Fruit fly (Drosophila melanogaster) whole organism, embryonic: ENCODE results near the gene Tti1.

Experiments used
- Awh ChIP-seq: fragments of 200-800 bp; sonication (Bioruptor generic); IDR thresholded peaks from 2 replicates; pipeline ENCODE4, ENCODE4 v1.3.6; 2022; ENCODE audit warnings: missing biosample characterization, missing genetic modification characterization
- CG10267 ChIP-seq: fragments of 200-800 bp; sonication (Bioruptor generic); optimal IDR thresholded peaks from 2 replicates; lab custom pipeline; 2018; ENCODE audit warnings: missing biosample characterization, mild to moderate bottlenecking, missing genetic modification characterization, moderate library complexity
- CG10462 ChIP-seq: fragments of 200-800 bp; sonication (Bioruptor generic); optimal IDR thresholded peaks from 2 replicates; lab custom pipeline; 2016; ENCODE audit warnings: missing biosample characterization, missing genetic modification characterization
- CG11504 ChIP-seq: fragments of 200-800 bp; sonication (Bioruptor generic); optimal IDR thresholded peaks from 3 replicates; lab custom pipeline; 2019; ENCODE audit warnings: missing biosample characterization, mild to moderate bottlenecking, missing genetic modification characterization, moderate library complexity
- CG11723 ChIP-seq: fragments of 200-800 bp; sonication (Bioruptor generic); optimal IDR thresholded peaks from 2 replicates; lab custom pipeline; 2017; ENCODE audit warnings: missing biosample characterization, mild to moderate bottlenecking, missing genetic modification characterization
- CG12391 ChIP-seq: fragments of 200-800 bp; sonication (Bioruptor generic); optimal IDR thresholded peaks from 3 replicates; lab custom pipeline; 2018; ENCODE audit warnings: missing biosample characterization, mild to moderate bottlenecking, missing genetic modification characterization, moderate library complexity
- CG1529 ChIP-seq: fragments of 200-800 bp; sonication (Bioruptor generic); optimal IDR thresholded peaks from 3 replicates; lab custom pipeline; 2018; ENCODE audit warnings: missing biosample characterization, missing genetic modification characterization
- CG1603 ChIP-seq: fragments of 200-800 bp; sonication (Bioruptor generic); optimal IDR thresholded peaks from 2 replicates; lab custom pipeline; 2019; ENCODE audit warnings: missing biosample characterization, mild to moderate bottlenecking, missing genetic modification characterization, moderate library complexity
- CG1647 ChIP-seq: fragments of 200-800 bp; sonication (Bioruptor generic); optimal IDR thresholded peaks from 3 replicates; lab custom pipeline; 2016; ENCODE audit warnings: missing biosample characterization, missing genetic modification characterization
- CG17359 ChIP-seq: fragments of 200-800 bp; sonication (Bioruptor generic); optimal IDR thresholded peaks from 3 replicates; lab custom pipeline; 2018; ENCODE audit warnings: missing biosample characterization, mild to moderate bottlenecking, missing genetic modification characterization, moderate library complexity
- CG2199 ChIP-seq: fragments of 200-800 bp; sonication (Bioruptor generic); IDR thresholded peaks from 3 replicates; pipeline ENCODE4 v1.3.6; 2022; ENCODE audit warnings: missing biosample characterization, missing genetic modification characterization
- CG4360 ChIP-seq: fragments of 200-800 bp; sonication (Bioruptor generic); IDR thresholded peaks from 2 replicates; pipeline ENCODE4 v1.3.6; 2022; ENCODE audit warnings: missing biosample characterization, missing genetic modification characterization
- CG4854 ChIP-seq: fragments of 200-800 bp; sonication (Bioruptor generic); optimal IDR thresholded peaks from 2 replicates; lab custom pipeline; 2016; ENCODE audit warnings: missing biosample characterization, missing genetic modification characterization, inconsistent platforms
- CG6175 ChIP-seq: fragments of 200-800 bp; sonication (Bioruptor generic); IDR thresholded peaks from 3 replicates; pipeline ENCODE4 v1.3.6; 2022; ENCODE audit warnings: missing biosample characterization, missing genetic modification characterization
- CG7987 ChIP-seq: fragments of 200-800 bp; sonication (Bioruptor generic); optimal IDR thresholded peaks from 2 replicates; lab custom pipeline; 2018; ENCODE audit warnings: missing biosample characterization, mild to moderate bottlenecking, missing genetic modification characterization, moderate library complexity
- CG8765 ChIP-seq: fragments of 200-800 bp; sonication (Bioruptor generic); IDR thresholded peaks from 2 replicates; pipeline ENCODE4 v1.3.6; 2022; ENCODE audit warnings: missing biosample characterization, missing genetic modification characterization
- CkIIα-i1 ChIP-seq: fragments of 200-800 bp; sonication (Bioruptor generic); IDR thresholded peaks from 2 replicates; pipeline ENCODE4 v1.3.6; 2022; ENCODE audit warnings: missing biosample characterization, missing genetic modification characterization
- Dad ChIP-seq: fragments of 200-800 bp; sonication (Bioruptor generic); optimal IDR thresholded peaks from 3 replicates; lab custom pipeline; 2016; ENCODE audit warnings: missing biosample characterization, missing genetic modification characterization
- Deaf1 ChIP-seq: fragments of 200-800 bp; optimal IDR thresholded peaks from 3 replicates; lab custom pipeline; 2019; ENCODE audit warnings: missing biosample characterization, mild to moderate bottlenecking, missing genetic modification characterization, moderate library complexity
- Dll ChIP-seq: fragments of 200-800 bp; sonication (Bioruptor generic); IDR thresholded peaks from 4 replicates; pipeline ENCODE4 v1.3.6; 2022; ENCODE audit warnings: missing biosample characterization, missing genetic modification characterization; ENCODE audit not compliant: partially characterized antibody
- Dp ChIP-seq: fragments of 200-800 bp; sonication (Bioruptor generic); optimal IDR thresholded peaks from 2 replicates; lab custom pipeline; 2018; ENCODE audit warnings: missing biosample characterization, mild to moderate bottlenecking, missing genetic modification characterization, moderate library complexity
- Ets65A ChIP-seq: fragments of 200-800 bp; sonication (Bioruptor generic); peaks from one replicate; lab custom pipeline; 2016; ENCODE audit warnings: missing biosample characterization, missing genetic modification characterization
- Ets97D ChIP-seq: fragments of 200-800 bp; sonication (Bioruptor generic); optimal IDR thresholded peaks from 3 replicates; lab custom pipeline; 2016; ENCODE audit warnings: missing biosample characterization, missing genetic modification characterization
- Fer2 ChIP-seq: fragments of 200-800 bp; sonication (Bioruptor generic); optimal IDR thresholded peaks from 2 replicates; lab custom pipeline; 2018; ENCODE audit warnings: missing biosample characterization, mild to moderate bottlenecking, missing genetic modification characterization, moderate library complexity
- H2.0 ChIP-seq: fragments of 200-800 bp; sonication (Bioruptor generic); IDR thresholded peaks from 2 replicates; pipeline ENCODE4 v1.3.6; 2022; ENCODE audit warnings: missing biosample characterization, missing genetic modification characterization
- Hr3 ChIP-seq: fragments of 200-800 bp; sonication (Bioruptor generic); optimal IDR thresholded peaks from 3 replicates; lab custom pipeline; 2016; ENCODE audit warnings: missing biosample characterization, missing genetic modification characterization
- Hr78 ChIP-seq, 2 experiments: fragments of 200-800 bp in 1 of 2; fragments of >200 bp in 1 of 2; sonication (Bioruptor generic) in 1 of 2; optimal IDR thresholded peaks; 2 replicates each; lab custom pipeline; 2017 to 2019; ENCODE audit warnings: missing biosample characterization in 2 of 2, missing genetic modification characterization in 2 of 2, mild to moderate bottlenecking in 1 of 2, moderate library complexity in 1 of 2
- NC2α ChIP-seq: fragments of 200-800 bp; sonication (Bioruptor generic); optimal IDR thresholded peaks from 2 replicates; lab custom pipeline; 2016; ENCODE audit warnings: missing biosample characterization, missing genetic modification characterization
- Pdp1 ChIP-seq, 2 experiments: fragments of 200-800 bp; sonication (Bioruptor generic); optimal IDR thresholded peaks; 3 replicates each; lab custom pipeline; 2016; ENCODE audit warnings: missing biosample characterization in 2 of 2, missing genetic modification characterization in 2 of 2, mild to moderate bottlenecking in 1 of 2, moderate library complexity in 1 of 2
- Ravus ChIP-seq: fragments of 200-800 bp; sonication (Bioruptor generic); IDR thresholded peaks from 2 replicates; pipeline ENCODE4 v1.3.6; 2022; ENCODE audit warnings: missing biosample characterization, missing genetic modification characterization
- Ssrp ChIP-seq: fragments of 200-800 bp; sonication (Bioruptor generic); optimal IDR thresholded peaks from 2 replicates; lab custom pipeline; 2018; ENCODE audit warnings: missing biosample characterization, mild to moderate bottlenecking, missing genetic modification characterization, moderate library complexity
- Vsx1 ChIP-seq: fragments of 200-800 bp; sonication (Bioruptor generic); optimal IDR thresholded peaks from 2 replicates; lab custom pipeline; 2017; ENCODE audit warnings: missing biosample characterization, mild to moderate bottlenecking, missing genetic modification characterization, missing genetic modification reagents
- bbx ChIP-seq: fragments of 200-800 bp; sonication (Bioruptor generic); IDR thresholded peaks from 2 replicates; pipeline ENCODE4 v1.3.6; 2022; ENCODE audit warnings: missing biosample characterization, missing genetic modification characterization; ENCODE audit not compliant: partially characterized antibody
- bsh ChIP-seq, 2 experiments: fragments of 200-800 bp; sonication (Bioruptor generic); optimal IDR thresholded peaks; 2 replicates each; lab custom pipeline; 2017 to 2018; ENCODE audit warnings: mild to moderate bottlenecking in 2 of 2, missing biosample characterization in 2 of 2, missing genetic modification characterization in 2 of 2, moderate library complexity in 1 of 2
- en ChIP-seq: fragments of 200-800 bp; sonication (Bioruptor generic); optimal IDR thresholded peaks from 2 replicates; lab custom pipeline; 2016; ENCODE audit warnings: missing biosample characterization, missing genetic modification characterization
- fd64A ChIP-seq: fragments of 200-800 bp; sonication (Bioruptor generic); optimal IDR thresholded peaks from 3 replicates; lab custom pipeline; 2018; ENCODE audit warnings: missing biosample characterization, mild to moderate bottlenecking, missing genetic modification characterization
- fru ChIP-seq: fragments of >200 bp; optimal IDR thresholded peaks from 2 replicates; lab custom pipeline; 2017
- gsb ChIP-seq: fragments of 200-800 bp; sonication (Bioruptor generic); IDR thresholded peaks from 2 replicates; pipeline ENCODE4 v1.3.6; 2022; ENCODE audit warnings: missing biosample characterization, missing genetic modification characterization
- inv ChIP-seq: fragments of 200-800 bp; sonication (Bioruptor generic); IDR thresholded peaks from 2 replicates; pipeline ENCODE4 v1.3.6; 2022; ENCODE audit warnings: missing biosample characterization, missing genetic modification characterization; ENCODE audit not compliant: partially characterized antibody
- mirr ChIP-seq: fragments of 200-800 bp; sonication (Bioruptor generic); optimal IDR thresholded peaks from 3 replicates; lab custom pipeline; 2018; ENCODE audit warnings: missing biosample characterization, mild to moderate bottlenecking, missing genetic modification characterization
- mld ChIP-seq: fragments of 200-800 bp; sonication (Bioruptor generic); IDR thresholded peaks from 3 replicates; pipeline ENCODE4 v1.3.6; 2022; ENCODE audit warnings: missing biosample characterization, missing genetic modification characterization; ENCODE audit not compliant: partially characterized antibody
- prd ChIP-seq, 3 experiments: fragments of >200 bp in 2 of 3; fragments of 200-800 bp in 1 of 3; sonication (Bioruptor generic) in 1 of 3; optimal IDR thresholded peaks in 2 of 3; IDR thresholded peaks in 1 of 3; 2 replicates in 2 of 3; 3 replicates in 1 of 3; pipeline versions ENCODE4 v1.3.6 to Lab custom; 2017 to 2022; ENCODE audit warnings: missing biosample characterization in 1 of 3, missing genetic modification characterization in 1 of 3
- sc ChIP-seq, 3 experiments: fragments of >200 bp in 2 of 3; fragments of 200-800 bp in 1 of 3; sonication (Bioruptor generic) in 1 of 3; optimal IDR thresholded peaks; 2 replicates in 2 of 3; 3 replicates in 1 of 3; lab custom pipeline; 2017; ENCODE audit warnings: mild to moderate bottlenecking in 1 of 3, missing biosample characterization in 1 of 3, missing genetic modification characterization in 1 of 3, missing genetic modification reagents in 1 of 3
- shn ChIP-seq: fragments of 200-800 bp; sonication (Bioruptor generic); optimal IDR thresholded peaks from 3 replicates; lab custom pipeline; 2016; ENCODE audit warnings: missing biosample characterization, missing genetic modification characterization
- slou ChIP-seq: fragments of 200-800 bp; sonication (Bioruptor generic); optimal IDR thresholded peaks from 3 replicates; lab custom pipeline; 2016; ENCODE audit warnings: missing biosample characterization, missing genetic modification characterization
- sqz ChIP-seq: fragments of 200-800 bp; sonication (Bioruptor generic); optimal IDR thresholded peaks from 3 replicates; lab custom pipeline; 2018; ENCODE audit warnings: missing biosample characterization, mild to moderate bottlenecking, missing genetic modification characterization
- tin ChIP-seq: fragments of 200-800 bp; sonication (Bioruptor generic); optimal IDR thresholded peaks from 3 replicates; lab custom pipeline; 2016; ENCODE audit warnings: missing biosample characterization, missing genetic modification characterization
- vnd ChIP-seq: fragments of 200-800 bp; sonication (Bioruptor generic); IDR thresholded peaks from 3 replicates; pipeline ENCODE4 v1.3.6; 2022; ENCODE audit warnings: missing biosample characterization, missing genetic modification characterization; ENCODE audit not compliant: partially characterized antibody
- zen ChIP-seq: fragments of 200-800 bp; sonication (Bioruptor generic); optimal IDR thresholded peaks from 3 replicates; lab custom pipeline; 2018; ENCODE audit warnings: missing biosample characterization, mild to moderate bottlenecking, missing genetic modification characterization, moderate library complexity

Gene Tti1

dm6 chr3R:9771519-9771972, 17.1 kb upstream of the Tti1 start, which contains the start of gene CG9471 (continued):
- TF ChIP-seq CG8765 (GFP tag; lab: Robert Waterston, UW) = peak; percentile 70; the same call in 1 of the 2 replicates
- TF ChIP-seq slou = peak; percentile 91
- TF ChIP-seq CG10462 (GFP tag; lab: Kevin White, UChicago) = peak; percentile 83
- TF ChIP-seq CG1529 (GFP tag; lab: Kevin White, UChicago) = peak; percentile 80
- TF ChIP-seq CG11504 (tag; lab: Kevin White, UChicago) = peak; percentile 92
- peak; percentile 97 for TF ChIP-seq Ets65A (GFP tag; lab: Kevin White, UChicago)
- no peak for TF ChIP-seq bbx (GFP tag; lab: Robert Waterston, UW)
- TF ChIP-seq sqz (GFP tag; lab: Kevin White, UChicago) = peak; percentile 80
- 0 out of 3 replicates have a peak, but pooled peaks have one; percentile 52 for TF ChIP-seq CG2199 (GFP tag; lab: Robert Waterston, UW)
- peak; percentile 73 to 93 for TF ChIP-seq bsh (GFP tag; optimal IDR thresholded peaks at IDR 0.05; lab: Kevin White, UChicago)
- TF ChIP-seq fru (lab: Kevin White, UChicago) = no peak
- TF ChIP-seq en (GFP tag; lab: Kevin White, UChicago) = peak; percentile 72
- peak; percentile 88 for TF ChIP-seq tin (GFP tag; lab: Kevin White, UChicago)
- TF ChIP-seq Awh = peak; percentile 90
- peak; percentile 91 for TF ChIP-seq Hr3 (GFP tag; lab: Kevin White, UChicago)
- TF ChIP-seq prd (optimal IDR thresholded peaks at IDR 0.05; lab: Kevin White, UChicago) = no peak
- peak; percentile 96 for TF ChIP-seq prd (GFP tag; IDR thresholded peaks at IDR 0.05; lab: Robert Waterston, UW)
- TF ChIP-seq H2.0 (GFP tag; lab: Robert Waterston, UW) = peak; percentile 93
- peak; percentile 88 to 92 for TF ChIP-seq Pdp1 (GFP tag; optimal IDR thresholded peaks at IDR 0.05; lab: Kevin White, UChicago)
- TF ChIP-seq Hr78 (GFP tag; optimal IDR thresholded peaks at IDR 0.05; lab: Kevin White, UChicago) = peak in 1 of 2 experiments; percentile 73
- no peak for TF ChIP-seq CkIIα-i1 (GFP tag; lab: Robert Waterston, UW)
- peak; percentile 61 for TF ChIP-seq CG4360 (GFP tag; lab: Robert Waterston, UW)
- TF ChIP-seq CG11723 (GFP tag; lab: Kevin White, UChicago) = peak; percentile 84
- no peak for TF ChIP-seq mld (GFP tag; lab: Robert Waterston, UW)
- peak; percentile 75 for TF ChIP-seq Dad
- TF ChIP-seq Dll = no peak
- peak; percentile 67; the same call in 1 of the 3 replicates for TF ChIP-seq CG6175 (GFP tag; lab: Robert Waterston, UW)
- peak; percentile 85 for TF ChIP-seq Fer2
- peak; percentile 88 for TF ChIP-seq zen (tag; lab: Kevin White, UChicago)
- peak; percentile 94 for TF ChIP-seq CG12391
- TF ChIP-seq NC2α (GFP tag; lab: Kevin White, UChicago) = peak; percentile 76
- TF ChIP-seq CG7987 (GFP tag; lab: Kevin White, UChicago) = peak; percentile 80
- TF ChIP-seq Deaf1 (tag; lab: Kevin White, UChicago) = peak; percentile 73
- peak; percentile 84 for TF ChIP-seq CG1603 (tag; lab: Kevin White, UChicago)
- peak; percentile 90 for TF ChIP-seq Dp
- TF ChIP-seq Ssrp = peak; percentile 87
- TF ChIP-seq shn (GFP tag; lab: Kevin White, UChicago) = peak; percentile 79
- peak; percentile 41 for TF ChIP-seq fd64A (GFP tag; lab: Kevin White, UChicago)
- TF ChIP-seq sc (optimal IDR thresholded peaks at IDR 0.05; lab: Kevin White, UChicago) = no peak
- TF ChIP-seq sc (GFP tag; optimal IDR thresholded peaks at IDR 0.05; lab: Kevin White, UChicago) = peak; percentile 78
- TF ChIP-seq Ets97D = peak; percentile 70
- TF ChIP-seq inv (GFP tag; lab: Robert Waterston, UW) = no peak
- TF ChIP-seq CG17359 (tag; lab: Kevin White, UChicago) = peak; percentile 92
- TF ChIP-seq Vsx1 = peak; percentile 74
- TF ChIP-seq CG1647 (GFP tag; lab: Kevin White, UChicago) = peak; percentile 85
- TF ChIP-seq CG4854 (GFP tag; lab: Kevin White, UChicago) = peak; percentile 88
- no peak for TF ChIP-seq vnd
- TF ChIP-seq gsb (GFP tag; lab: Robert Waterston, UW) = peak; percentile 80
- TF ChIP-seq CG10267 = peak; percentile 89
- TF ChIP-seq mirr = peak; percentile 88
- peak; percentile 76 for TF ChIP-seq Ravus (GFP tag; lab: Robert Waterston, UW)
